Fruit fly (Drosophila melanogaster): ENCODE data around the gene RluA-2.

DNA sequence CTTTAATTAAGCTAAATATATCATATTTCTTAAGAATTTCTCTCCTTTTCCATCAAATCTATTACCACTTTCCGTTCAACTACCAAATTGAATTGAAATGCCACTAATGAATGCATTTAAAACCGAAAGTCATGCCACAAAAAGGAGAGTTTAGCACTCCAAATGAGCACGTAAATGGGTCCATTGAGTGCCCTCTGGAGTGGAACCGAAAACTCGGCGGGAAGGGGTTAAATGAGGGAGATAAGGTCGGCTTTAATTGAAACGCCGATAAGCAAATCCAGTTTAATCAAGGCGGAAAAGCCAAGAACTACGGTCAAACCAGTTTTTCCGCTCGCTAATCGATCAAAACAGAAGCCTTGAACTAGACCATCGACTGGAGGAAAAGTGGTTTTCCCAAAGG, 28.5 kb downstream of the RluA-2 start:
- TF ChIP-seq usp (GFP tag; optimal IDR thresholded peaks at IDR 0.05) = no peak
- no peak for TF ChIP-seq CG8478 (optimal IDR thresholded peaks at IDR 0.05)
- TF ChIP-seq EcR (GFP tag; optimal IDR thresholded peaks at IDR 0.05) = no peak
- TF ChIP-seq pan (optimal IDR thresholded peaks at IDR 0.05) = no peak
- TF ChIP-seq psq (optimal IDR thresholded peaks at IDR 0.05) = no peak
